Worm (Caenorhabditis elegans): ENCODE results near the gene nhr-222.

DNA sequence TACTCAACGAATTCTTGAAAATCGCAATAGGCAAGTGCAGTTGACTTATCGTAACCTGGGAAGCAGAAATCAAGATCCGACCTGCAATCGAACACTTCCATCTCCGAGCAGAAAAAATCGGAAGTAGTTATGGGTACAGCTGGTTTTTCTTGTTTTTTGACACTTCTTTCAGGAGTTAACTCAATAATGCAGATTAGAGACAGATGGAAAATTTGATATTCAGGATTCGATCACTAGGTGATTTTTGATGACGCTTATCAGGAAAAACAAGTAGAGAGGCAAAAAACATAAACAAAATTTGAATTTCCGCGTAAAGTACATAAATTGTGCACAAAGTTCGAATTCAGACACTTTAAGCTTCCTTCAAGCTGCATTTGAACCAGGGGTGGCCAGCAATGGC is 5.6 kb upstream of the nhr-222 start, which contains the start of gene srw-130:
- TF ChIP-seq skn-1 (tag; optimal IDR thresholded peaks at IDR 0.05) (no peak), nhr-12 (tag; optimal IDR thresholded peaks at IDR 0.05) (no peak), R02D3.7 (tag; optimal IDR thresholded peaks at IDR 0.05) (no peak), nhr-6 (tag; optimal IDR thresholded peaks at IDR 0.05) (no peak), nhr-237 (tag; optimal IDR thresholded peaks at IDR 0.05) (no peak)

Measured in whole organism, L2 larva.